Fruit fly (Drosophila melanogaster) whole organism, embryonic: ENCODE measurements around the gene BRWD3.

Experiments used
- B-H2 ChIP-seq: fragments of 200-800 bp; sonication (Bioruptor generic); optimal IDR thresholded peaks from 2 replicates; lab custom pipeline; 2018; ENCODE audit warnings: missing biosample characterization, mild to moderate bottlenecking, missing genetic modification characterization
- BEAF-32 ChIP-seq: fragments of 200-800 bp; sonication (Bioruptor generic); optimal IDR thresholded peaks from 3 replicates; lab custom pipeline; 2017; ENCODE audit warnings: missing biosample characterization, missing genetic modification characterization, mild to moderate bottlenecking, moderate library complexity, missing genetic modification reagents
- CG12236 ChIP-seq: fragments of 200-800 bp; sonication (Bioruptor generic); optimal IDR thresholded peaks from 2 replicates; lab custom pipeline; 2016; ENCODE audit warnings: missing biosample characterization, missing genetic modification characterization
- CG13424 ChIP-seq: fragments of 200-800 bp; sonication (Bioruptor generic); optimal IDR thresholded peaks from 2 replicates; lab custom pipeline; 2019; ENCODE audit warnings: missing biosample characterization, mild to moderate bottlenecking, missing genetic modification characterization, moderate library complexity
- CG14667 ChIP-seq: fragments of 200-800 bp; sonication (Bioruptor generic); IDR thresholded peaks from 2 replicates; pipeline ENCODE4 v1.3.6; 2022; ENCODE audit warnings: missing biosample characterization, missing genetic modification characterization
- CG1529 ChIP-seq: fragments of 200-800 bp; sonication (Bioruptor generic); optimal IDR thresholded peaks from 3 replicates; lab custom pipeline; 2018; ENCODE audit warnings: missing biosample characterization, missing genetic modification characterization
- CG16813 ChIP-seq: fragments of 200-800 bp; sonication (Bioruptor generic); IDR thresholded peaks from 3 replicates; pipeline ENCODE4 v1.3.6; 2022; ENCODE audit warnings: missing biosample characterization, missing genetic modification characterization; ENCODE audit not compliant: partially characterized antibody
- CG17568 ChIP-seq: fragments of 200-800 bp; sonication (Bioruptor generic); optimal IDR thresholded peaks from 2 replicates; lab custom pipeline; 2018; ENCODE audit warnings: missing biosample characterization, mild to moderate bottlenecking, missing genetic modification characterization, moderate library complexity
- CG18764 ChIP-seq: fragments of 200-800 bp; sonication (Bioruptor generic); optimal IDR thresholded peaks from 3 replicates; lab custom pipeline; 2016; ENCODE audit warnings: missing biosample characterization, missing genetic modification characterization
- CG30403 ChIP-seq: fragments of 200-800 bp; sonication (Bioruptor generic); optimal IDR thresholded peaks from 3 replicates; lab custom pipeline; 2016; ENCODE audit warnings: missing biosample characterization, missing genetic modification characterization
- CG3281 ChIP-seq: fragments of 200-800 bp; sonication (Bioruptor generic); optimal IDR thresholded peaks from 3 replicates; lab custom pipeline; 2017; ENCODE audit warnings: missing biosample characterization, mild to moderate bottlenecking, missing genetic modification characterization
- CG33213 ChIP-seq: fragments of 200-800 bp; sonication (Bioruptor generic); optimal IDR thresholded peaks from 3 replicates; lab custom pipeline; 2016; ENCODE audit warnings: missing biosample characterization, missing genetic modification characterization
- CG6765 ChIP-seq: fragments of 200-800 bp; sonication (Bioruptor generic); optimal IDR thresholded peaks from 3 replicates; lab custom pipeline; 2017; ENCODE audit warnings: missing biosample characterization, mild to moderate bottlenecking, missing genetic modification characterization
- CG7786 ChIP-seq: fragments of 200-800 bp; sonication (Bioruptor generic); optimal IDR thresholded peaks from 2 replicates; lab custom pipeline; 2016; ENCODE audit warnings: missing biosample characterization, missing genetic modification characterization
- CG8281 ChIP-seq: fragments of 200-800 bp; sonication (Bioruptor generic); optimal IDR thresholded peaks from 2 replicates; lab custom pipeline; 2018; ENCODE audit warnings: missing biosample characterization, mild to moderate bottlenecking, missing genetic modification characterization, moderate library complexity
- CG8290 ChIP-seq, 3 experiments: fragments of 200-800 bp; sonication (Bioruptor generic); optimal IDR thresholded peaks; 2 replicates each; lab custom pipeline; 2016 to 2019; ENCODE audit warnings: missing biosample characterization in 3 of 3, missing genetic modification characterization in 3 of 3, mild to moderate bottlenecking in 2 of 3, moderate library complexity in 1 of 3
- Doc3 ChIP-seq: fragments of 200-800 bp; sonication (Bioruptor generic); IDR thresholded peaks from 3 replicates; pipeline ENCODE4 v1.3.6; 2022; ENCODE audit warnings: missing biosample characterization, missing genetic modification characterization; ENCODE audit not compliant: partially characterized antibody
- Ets65A ChIP-seq: fragments of 200-800 bp; sonication (Bioruptor generic); peaks from one replicate; lab custom pipeline; 2016; ENCODE audit warnings: missing biosample characterization, missing genetic modification characterization
- HLH3B ChIP-seq: fragments of 200-800 bp; sonication (Bioruptor generic); IDR thresholded peaks from 2 replicates; pipeline ENCODE4 v1.3.6; 2022; ENCODE audit warnings: missing biosample characterization, missing genetic modification characterization
- HmgD ChIP-seq: fragments of 200-800 bp; sonication (Bioruptor generic); optimal IDR thresholded peaks from 3 replicates; lab custom pipeline; 2016; ENCODE audit warnings: missing biosample characterization, missing genetic modification characterization
- HmgZ ChIP-seq: fragments of 200-800 bp; sonication (Bioruptor generic); optimal IDR thresholded peaks from 2 replicates; lab custom pipeline; 2018; ENCODE audit warnings: missing biosample characterization, mild to moderate bottlenecking, missing genetic modification characterization
- Hr3 ChIP-seq: fragments of 200-800 bp; sonication (Bioruptor generic); optimal IDR thresholded peaks from 3 replicates; lab custom pipeline; 2016; ENCODE audit warnings: missing biosample characterization, missing genetic modification characterization
- Neu2 ChIP-seq: fragments of 200-800 bp; sonication (Bioruptor generic); optimal IDR thresholded peaks from 3 replicates; lab custom pipeline; 2016; ENCODE audit warnings: missing biosample characterization, missing genetic modification characterization, borderline replicate concordance
- Nf-YA ChIP-seq: fragments of 200-800 bp; sonication (Bioruptor generic); IDR thresholded peaks from 2 replicates; pipeline ENCODE4 v1.3.6; 2022; ENCODE audit warnings: missing biosample characterization, missing genetic modification characterization
- Oli ChIP-seq: fragments of 200-800 bp; sonication (Bioruptor generic); optimal IDR thresholded peaks from 2 replicates; lab custom pipeline; 2018; ENCODE audit warnings: missing biosample characterization, mild to moderate bottlenecking, missing genetic modification characterization, moderate library complexity
- Optix ChIP-seq: fragments of 200-800 bp; sonication (Bioruptor generic); IDR thresholded peaks from 3 replicates; pipeline ENCODE4 v1.3.6; 2022; ENCODE audit warnings: missing biosample characterization, missing genetic modification characterization
- Pdp1 ChIP-seq, 2 experiments: fragments of 200-800 bp; sonication (Bioruptor generic); optimal IDR thresholded peaks; 3 replicates each; lab custom pipeline; 2016; ENCODE audit warnings: missing biosample characterization in 2 of 2, missing genetic modification characterization in 2 of 2, mild to moderate bottlenecking in 1 of 2, moderate library complexity in 1 of 2
- Sox100B ChIP-seq: fragments of 200-800 bp; sonication (Bioruptor generic); optimal IDR thresholded peaks from 3 replicates; lab custom pipeline; 2018; ENCODE audit warnings: missing biosample characterization, mild to moderate bottlenecking, missing genetic modification characterization
- Vsx1 ChIP-seq: fragments of 200-800 bp; sonication (Bioruptor generic); optimal IDR thresholded peaks from 2 replicates; lab custom pipeline; 2017; ENCODE audit warnings: missing biosample characterization, mild to moderate bottlenecking, missing genetic modification characterization, missing genetic modification reagents
- al ChIP-seq: fragments of 200-800 bp; sonication (Bioruptor generic); IDR thresholded peaks from 2 replicates; pipeline ENCODE4 v1.3.6; 2022; ENCODE audit warnings: missing biosample characterization, missing genetic modification characterization
- az2 ChIP-seq: fragments of 200-800 bp; sonication (Bioruptor generic); optimal IDR thresholded peaks from 3 replicates; lab custom pipeline; 2016; ENCODE audit warnings: missing biosample characterization, missing genetic modification characterization
- bigmax ChIP-seq: fragments of 200-800 bp; sonication (Bioruptor generic); optimal IDR thresholded peaks from 2 replicates; lab custom pipeline; 2018; ENCODE audit warnings: missing biosample characterization, mild to moderate bottlenecking, missing genetic modification characterization
- cg ChIP-seq: fragments of 200-800 bp; sonication (Bioruptor generic); optimal IDR thresholded peaks from 3 replicates; lab custom pipeline; 2019; ENCODE audit warnings: missing biosample characterization, mild to moderate bottlenecking, missing genetic modification characterization, moderate library complexity
- dysf ChIP-seq: fragments of 200-800 bp; sonication (Bioruptor generic); IDR thresholded peaks from 3 replicates; pipeline ENCODE4 v1.3.6; 2022; ENCODE audit warnings: missing biosample characterization, missing genetic modification characterization
- fd102C ChIP-seq: fragments of 200-800 bp; sonication (Bioruptor generic); optimal IDR thresholded peaks from 2 replicates; lab custom pipeline; 2018; ENCODE audit warnings: missing biosample characterization, mild to moderate bottlenecking, missing genetic modification characterization, moderate library complexity
- grau ChIP-seq: fragments of 200-800 bp; optimal IDR thresholded peaks from 3 replicates; lab custom pipeline; 2019; ENCODE audit warnings: missing biosample characterization, mild to moderate bottlenecking, missing genetic modification characterization, moderate library complexity
- hb ChIP-seq: fragments of 200-800 bp; sonication (Bioruptor generic); IDR thresholded peaks from 3 replicates; pipeline ENCODE4 v1.3.6; 2022; ENCODE audit warnings: missing biosample characterization, missing genetic modification characterization; ENCODE audit not compliant: partially characterized antibody
- kni ChIP-seq: fragments of 200-800 bp; sonication (Bioruptor generic); optimal IDR thresholded peaks from 3 replicates; lab custom pipeline; 2017; ENCODE audit warnings: mild to moderate bottlenecking, missing biosample characterization, missing genetic modification reagents, missing genetic modification characterization
- lmd ChIP-seq: fragments of 200-800 bp; sonication (Bioruptor generic); IDR thresholded peaks from 2 replicates; pipeline ENCODE4 v1.3.6; 2022; ENCODE audit warnings: missing biosample characterization, missing genetic modification characterization
- maf-S ChIP-seq: fragments of 200-800 bp; sonication (Bioruptor generic); optimal IDR thresholded peaks from 2 replicates; lab custom pipeline; 2016; ENCODE audit warnings: missing biosample characterization, missing genetic modification characterization
- pfk ChIP-seq: fragments of 200-800 bp; sonication (Bioruptor generic); optimal IDR thresholded peaks from 2 replicates; lab custom pipeline; 2018; ENCODE audit warnings: missing biosample characterization, mild to moderate bottlenecking, missing genetic modification characterization, moderate library complexity
- ranshi ChIP-seq: fragments of 200-800 bp; sonication (Bioruptor generic); IDR thresholded peaks from 2 replicates; pipeline ENCODE4 v1.3.6; 2022; ENCODE audit warnings: missing biosample characterization, missing genetic modification characterization
- row ChIP-seq: fragments of 200-800 bp; sonication (Bioruptor generic); IDR thresholded peaks from 3 replicates; pipeline ENCODE4 v1.3.6; 2022; ENCODE audit warnings: missing biosample characterization, missing genetic modification characterization
- seq ChIP-seq: fragments of 200-800 bp; sonication (Bioruptor generic); IDR thresholded peaks from 2 replicates; pipeline ENCODE4 v1.3.6; 2022; ENCODE audit warnings: missing biosample characterization, missing genetic modification characterization
- tap ChIP-seq: fragments of 200-800 bp; optimal IDR thresholded peaks from 3 replicates; lab custom pipeline; 2019; ENCODE audit warnings: missing biosample characterization, mild to moderate bottlenecking, missing genetic modification characterization, moderate library complexity
- tx ChIP-seq: fragments of 200-800 bp; sonication (Bioruptor generic); optimal IDR thresholded peaks from 2 replicates; lab custom pipeline; 2016; ENCODE audit warnings: missing biosample characterization, missing genetic modification characterization
- zf30C ChIP-seq: fragments of 200-800 bp; sonication (Bioruptor generic); optimal IDR thresholded peaks from 3 replicates; lab custom pipeline; 2018; ENCODE audit warnings: missing biosample characterization, mild to moderate bottlenecking, missing genetic modification characterization
- zfh2 ChIP-seq: fragments of 200-800 bp; sonication (Bioruptor generic); optimal IDR thresholded peaks from 2 replicates; lab custom pipeline; 2016; ENCODE audit warnings: missing biosample characterization, missing genetic modification characterization

Gene BRWD3

dm6 chr3R:24295556-24296465 is 23.0 kb upstream of the BRWD3 start (continued):
- TF ChIP-seq CG8290 (GFP tag; optimal IDR thresholded peaks at IDR 0.05; lab: Kevin White, UChicago) (peak; percentile 56), CG8290 (tag; optimal IDR thresholded peaks at IDR 0.05; lab: Kevin White, UChicago) (peak in 1 of 2 experiments; percentile 95), Doc3 (GFP tag; lab: Robert Waterston, UW) (no peak), tx (GFP tag; lab: Kevin White, UChicago) (peak; percentile 42), CG6765 (no peak), B-H2 (GFP tag; lab: Kevin White, UChicago) (peak; percentile 13), BEAF-32 (no peak), HmgZ (tag; lab: Kevin White, UChicago) (peak; percentile 59), az2 (GFP tag; lab: Kevin White, UChicago) (peak; percentile 75), CG1529 (GFP tag; lab: Kevin White, UChicago) (peak; percentile 40), CG7786 (GFP tag; lab: Kevin White, UChicago) (peak; percentile 71), tap (tag; lab: Kevin White, UChicago) (peak; percentile 73), CG33213 (GFP tag; lab: Kevin White, UChicago) (peak; percentile 71), CG18764 (GFP tag; lab: Kevin White, UChicago) (peak; percentile 60), row (peak; percentile 87), ranshi (GFP tag; lab: Robert Waterston, UW) (peak; percentile 81), seq (GFP tag; lab: Robert Waterston, UW) (peak; percentile 79), Hr3 (peak; percentile 73), CG17568 (GFP tag; lab: Kevin White, UChicago) (peak; percentile 60), HLH3B (GFP tag; lab: Robert Waterston, UW) (peak; percentile 76), al (peak; percentile 76; the same call in 1 of the 2 replicates), fd102C (GFP tag; lab: Kevin White, UChicago) (peak; percentile 61), pfk (GFP tag; lab: Kevin White, UChicago) (no peak), kni (peak; percentile 38), cg (GFP tag; lab: Kevin White, UChicago) (no peak), Neu2 (GFP tag; lab: Kevin White, UChicago) (no peak), maf-S (GFP tag; lab: Kevin White, UChicago) (peak; percentile 74), Vsx1 (peak; percentile 70), CG8281 (tag; lab: Kevin White, UChicago) (peak; percentile 3), zf30C (GFP tag; lab: Kevin White, UChicago) (no peak), hb (GFP tag; lab: Robert Waterston, UW) (no peak), Oli (tag; lab: Kevin White, UChicago) (peak; percentile 81), Ets65A (peak; percentile 91), Pdp1 (GFP tag; optimal IDR thresholded peaks at IDR 0.05; lab: Kevin White, UChicago) (peak; percentile 73 to 81), Nf-YA (GFP tag; lab: Robert Waterston, UW) (peak; percentile 58), CG13424 (tag; lab: Kevin White, UChicago) (peak; percentile 83), CG12236 (GFP tag; lab: Kevin White, UChicago) (peak; percentile 22), CG16813 (GFP tag; lab: Robert Waterston, UW) (no peak), CG14667 (GFP tag; lab: Robert Waterston, UW) (peak; percentile 69), CG3281 (peak; percentile 75), zfh2 (GFP tag; lab: Kevin White, UChicago) (peak; percentile 72), lmd (GFP tag; lab: Robert Waterston, UW) (peak; percentile 89), CG30403 (GFP tag; lab: Kevin White, UChicago) (peak; percentile 84), dysf (GFP tag; lab: Robert Waterston, UW) (peak; percentile 86), Sox100B (GFP tag; lab: Kevin White, UChicago) (peak; percentile 49), Optix (peak; percentile 58), bigmax (GFP tag; lab: Kevin White, UChicago) (no peak), HmgD (GFP tag; lab: Kevin White, UChicago) (no peak), grau (tag; lab: Kevin White, UChicago) (peak; percentile 98)
